Worm (Caenorhabditis elegans) whole organism, early embryonic: ENCODE data around the gene srx-16.

Source experiments
- F13C5.2 ChIP-seq: sonication (generic microtip); optimal IDR thresholded peaks from 2 replicates; lab custom pipeline; 2017; ENCODE audit warnings: mild to moderate bottlenecking, missing genetic modification characterization, inconsistent platforms, missing compliant biosample characterization
- aly-1 ChIP-seq: sonication (generic microtip); optimal IDR thresholded peaks from 2 replicates; lab custom pipeline; 2016; ENCODE audit warnings: missing genetic modification characterization, missing compliant biosample characterization
- ama-1 ChIP-seq: fragments of 150-350 bp; optimal IDR thresholded peaks from 2 replicates; lab custom pipeline; 2014
- ets-7 ChIP-seq: sonication (generic microtip); optimal IDR thresholded peaks from 2 replicates; lab custom pipeline; 2016; ENCODE audit warnings: missing genotype, missing genetic modification characterization, missing compliant biosample characterization
- scrt-1 ChIP-seq: fragments of 200-800 bp; sonication (Bioruptor generic); IDR thresholded peaks from 2 replicates; pipeline ENCODE4 v1.3.6; 2022; ENCODE audit warnings: missing genetic modification characterization, missing compliant biosample characterization
- tbx-37 ChIP-seq: fragments of 200-800 bp; sonication (Bioruptor generic); conservative IDR thresholded peaks from 2 replicates; pipeline ENCODE4 v1.3.6; 2022; ENCODE audit warnings: missing genetic modification reagents, missing genetic modification characterization, missing compliant biosample characterization
- tra-4 ChIP-seq: sonication (generic microtip); optimal IDR thresholded peaks from 2 replicates; lab custom pipeline; 2017; ENCODE audit warnings: missing genetic modification characterization, missing compliant biosample characterization

ce11 chrV:6956237-6956636 is 19.9 kb upstream of the srx-16 start, which contains the start of gene mec-1:
- no peak for TF ChIP-seq ama-1
- TF ChIP-seq tbx-37: no peak
- TF ChIP-seq F13C5.2: no peak
- no peak for TF ChIP-seq tra-4 (tag; lab: Kevin White, UChicago)
- no peak for TF ChIP-seq scrt-1
- TF ChIP-seq aly-1: no peak
- no peak for TF ChIP-seq ets-7 (tag; lab: Kevin White, UChicago)
